Fruit fly (Drosophila melanogaster) whole organism, embryonic: ENCODE results near the gene Stat92E.
A peak's percentile ranks its signal among the peaks of the same experiment; 100 is the strongest.

Experiments
- Ada2b ChIP-seq: fragments of 200-800 bp; sonication (Bioruptor generic); IDR thresholded peaks from 2 replicates; pipeline ENCODE4 v1.3.6; 2022; ENCODE audit warnings: missing biosample characterization, missing genetic modification characterization
- B-H2 ChIP-seq: fragments of 200-800 bp; sonication (Bioruptor generic); optimal IDR thresholded peaks from 2 replicates; lab custom pipeline; 2018; ENCODE audit warnings: missing biosample characterization, mild to moderate bottlenecking, missing genetic modification characterization
- Bgb ChIP-seq: fragments of 200-800 bp; sonication (Bioruptor generic); IDR thresholded peaks from 2 replicates; pipeline ENCODE4 v1.3.6; 2022; ENCODE audit warnings: missing biosample characterization, missing genetic modification characterization; ENCODE audit not compliant: partially characterized antibody
- Blimp-1 ChIP-seq: fragments of 200-800 bp; sonication (Bioruptor generic); optimal IDR thresholded peaks from 3 replicates; lab custom pipeline; 2018; ENCODE audit warnings: missing biosample characterization, missing genetic modification characterization, mild to moderate bottlenecking, moderate library complexity, missing genetic modification reagents
- C15 ChIP-seq: fragments of 200-800 bp; sonication (Bioruptor generic); IDR thresholded peaks from 3 replicates; pipeline ENCODE4 v1.3.6; 2022; ENCODE audit warnings: missing biosample characterization, missing genetic modification characterization
- CG11398 ChIP-seq: fragments of 200-800 bp; sonication (Bioruptor generic); optimal IDR thresholded peaks from 2 replicates; lab custom pipeline; 2016; ENCODE audit warnings: missing biosample characterization, missing genetic modification characterization
- CG12071 ChIP-seq: fragments of 200-800 bp; sonication (Bioruptor generic); optimal IDR thresholded peaks from 3 replicates; lab custom pipeline; 2018; ENCODE audit warnings: missing biosample characterization, mild to moderate bottlenecking, missing genetic modification characterization
- CG14965 ChIP-seq: fragments of 200-800 bp; sonication (Bioruptor generic); optimal IDR thresholded peaks from 2 replicates; lab custom pipeline; 2016; ENCODE audit warnings: missing biosample characterization, missing genetic modification characterization, borderline replicate concordance
- CG15514 ChIP-seq: fragments of 200-800 bp; sonication (Bioruptor generic); optimal IDR thresholded peaks from 3 replicates; lab custom pipeline; 2017; ENCODE audit warnings: missing biosample characterization, missing genetic modification characterization, mild to moderate bottlenecking, moderate library complexity, missing genetic modification reagents
- CG1603 ChIP-seq: fragments of 200-800 bp; sonication (Bioruptor generic); optimal IDR thresholded peaks from 2 replicates; lab custom pipeline; 2019; ENCODE audit warnings: missing biosample characterization, mild to moderate bottlenecking, missing genetic modification characterization, moderate library complexity
- CG17612 ChIP-seq: fragments of 200-800 bp; sonication (Bioruptor generic); IDR thresholded peaks from 2 replicates; pipeline ENCODE4 v1.3.6; 2022; ENCODE audit warnings: missing biosample characterization, missing genetic modification characterization
- CG30403 ChIP-seq: fragments of 200-800 bp; sonication (Bioruptor generic); optimal IDR thresholded peaks from 3 replicates; lab custom pipeline; 2016; ENCODE audit warnings: missing biosample characterization, missing genetic modification characterization
- CG32772 ChIP-seq: fragments of 200-800 bp; sonication (Bioruptor generic); IDR thresholded peaks from 2 replicates; pipeline ENCODE4 v1.3.6; 2022; ENCODE audit warnings: missing biosample characterization, missing genetic modification characterization
- CG3281 ChIP-seq: fragments of 200-800 bp; sonication (Bioruptor generic); optimal IDR thresholded peaks from 3 replicates; lab custom pipeline; 2017; ENCODE audit warnings: missing biosample characterization, mild to moderate bottlenecking, missing genetic modification characterization
- CG3407 ChIP-seq: fragments of 200-800 bp; sonication (Bioruptor generic); optimal IDR thresholded peaks from 2 replicates; lab custom pipeline; 2018; ENCODE audit warnings: missing biosample characterization, mild to moderate bottlenecking, missing genetic modification characterization
- CG34224 ChIP-seq: fragments of 200-800 bp; sonication (Bioruptor generic); IDR thresholded peaks from 3 replicates; pipeline ENCODE4 v1.3.6; 2022; ENCODE audit warnings: missing biosample characterization, missing genetic modification characterization; ENCODE audit not compliant: partially characterized antibody
- CG6813 ChIP-seq: fragments of 200-800 bp; sonication (Bioruptor generic); optimal IDR thresholded peaks from 2 replicates; lab custom pipeline; 2017; ENCODE audit warnings: missing biosample characterization, missing genetic modification characterization, mild to moderate bottlenecking, moderate library complexity, missing genetic modification reagents
- CG7839 ChIP-seq: fragments of 200-800 bp; sonication (Bioruptor generic); optimal IDR thresholded peaks from 3 replicates; lab custom pipeline; 2018; ENCODE audit warnings: missing biosample characterization, mild to moderate bottlenecking, missing genetic modification characterization, moderate library complexity
- CG8478 ChIP-seq: fragments of >200 bp; optimal IDR thresholded peaks from 2 replicates; lab custom pipeline; 2018
- CG8765 ChIP-seq: fragments of 200-800 bp; sonication (Bioruptor generic); IDR thresholded peaks from 2 replicates; pipeline ENCODE4 v1.3.6; 2022; ENCODE audit warnings: missing biosample characterization, missing genetic modification characterization
- CG8944 ChIP-seq: fragments of 200-800 bp; sonication (Bioruptor generic); optimal IDR thresholded peaks from 3 replicates; lab custom pipeline; 2016; ENCODE audit warnings: missing biosample characterization, missing genetic modification characterization
- Dad ChIP-seq: fragments of 200-800 bp; sonication (Bioruptor generic); optimal IDR thresholded peaks from 3 replicates; lab custom pipeline; 2016; ENCODE audit warnings: missing biosample characterization, missing genetic modification characterization
- ERR ChIP-seq: fragments of 200-800 bp; sonication (Bioruptor generic); optimal IDR thresholded peaks from 2 replicates; lab custom pipeline; 2016; ENCODE audit warnings: missing biosample characterization, missing genetic modification characterization
- Hey ChIP-seq: fragments of 200-800 bp; sonication (Bioruptor generic); optimal IDR thresholded peaks from 3 replicates; lab custom pipeline; 2018; ENCODE audit warnings: missing biosample characterization, mild to moderate bottlenecking, missing genetic modification characterization
- Lhr ChIP-seq: fragments of 200-800 bp; sonication (Bioruptor generic); optimal IDR thresholded peaks from 3 replicates; lab custom pipeline; 2017; ENCODE audit warnings: mild to moderate bottlenecking, missing biosample characterization, missing genetic modification reagents, missing genetic modification characterization
- Meics ChIP-seq: fragments of 200-800 bp; sonication (Bioruptor generic); optimal IDR thresholded peaks from 2 replicates; lab custom pipeline; 2017; ENCODE audit warnings: missing biosample characterization, mild to moderate bottlenecking, missing genetic modification characterization
- Six4 ChIP-seq: fragments of 200-800 bp; sonication (Bioruptor generic); optimal IDR thresholded peaks from 2 replicates; lab custom pipeline; 2016; ENCODE audit warnings: missing biosample characterization, missing genetic modification characterization
- Sox102F ChIP-seq: fragments of 200-800 bp; sonication (Bioruptor generic); optimal IDR thresholded peaks from 2 replicates; lab custom pipeline; 2018; ENCODE audit warnings: missing biosample characterization, mild to moderate bottlenecking, missing genetic modification characterization, moderate library complexity
- Taf1 ChIP-seq: fragments of 200-800 bp; sonication (Bioruptor generic); IDR thresholded peaks from 2 replicates; pipeline ENCODE4 v1.3.6; 2022; ENCODE audit warnings: missing biosample characterization, missing genetic modification characterization
- YL-1 ChIP-seq: fragments of 200-800 bp; sonication (Bioruptor generic); optimal IDR thresholded peaks from 3 replicates; lab custom pipeline; 2017; ENCODE audit warnings: missing biosample characterization, mild to moderate bottlenecking, missing genetic modification characterization
- ase ChIP-seq: fragments of 200-800 bp; sonication (Bioruptor generic); IDR thresholded peaks from 3 replicates; pipeline ENCODE4 v1.3.6; 2022; ENCODE audit warnings: missing biosample characterization, missing genetic modification characterization
- ci ChIP-seq: fragments of 200-800 bp; sonication (Bioruptor generic); IDR thresholded peaks from 3 replicates; pipeline ENCODE4 v1.3.6; 2022; ENCODE audit warnings: missing biosample characterization, missing genetic modification characterization
- crc ChIP-seq: fragments of 200-800 bp; sonication (Bioruptor generic); optimal IDR thresholded peaks from 2 replicates; lab custom pipeline; 2016; ENCODE audit warnings: missing biosample characterization, missing genetic modification characterization
- dimm ChIP-seq: fragments of 200-800 bp; sonication (Bioruptor generic); IDR thresholded peaks from 2 replicates; pipeline ENCODE4 v1.3.6; 2022; ENCODE audit warnings: missing biosample characterization, missing genetic modification characterization
- ems ChIP-seq: fragments of 200-800 bp; sonication (Bioruptor generic); optimal IDR thresholded peaks from 3 replicates; lab custom pipeline; 2016; ENCODE audit warnings: missing biosample characterization, missing genetic modification characterization
- fd64A ChIP-seq: fragments of 200-800 bp; sonication (Bioruptor generic); optimal IDR thresholded peaks from 3 replicates; lab custom pipeline; 2018; ENCODE audit warnings: missing biosample characterization, mild to moderate bottlenecking, missing genetic modification characterization
- her ChIP-seq: fragments of 200-800 bp; sonication (Bioruptor generic); optimal IDR thresholded peaks from 2 replicates; lab custom pipeline; 2016; ENCODE audit warnings: missing biosample characterization, missing genetic modification characterization
- kay ChIP-seq: fragments of 200-800 bp; sonication (Bioruptor generic); optimal IDR thresholded peaks from 2 replicates; lab custom pipeline; 2016; ENCODE audit warnings: missing biosample characterization, missing genetic modification characterization
- knrl ChIP-seq: fragments of 200-800 bp; sonication (Bioruptor generic); IDR thresholded peaks from 3 replicates; pipeline ENCODE4 v1.3.6; 2022; ENCODE audit warnings: missing biosample characterization, missing genetic modification characterization; ENCODE audit not compliant: partially characterized antibody
- nau ChIP-seq: fragments of 200-800 bp; sonication (Bioruptor generic); optimal IDR thresholded peaks from 3 replicates; lab custom pipeline; 2017; ENCODE audit warnings: missing biosample characterization, mild to moderate bottlenecking, missing genetic modification characterization, missing genetic modification reagents
- nerfin-2 ChIP-seq: fragments of 200-800 bp; sonication (Bioruptor generic); IDR thresholded peaks from 2 replicates; pipeline ENCODE4 v1.3.6; 2022; ENCODE audit warnings: missing biosample characterization, missing genetic modification characterization; ENCODE audit not compliant: partially characterized antibody
- schlank ChIP-seq: fragments of 200-800 bp; sonication (Bioruptor generic); optimal IDR thresholded peaks from 2 replicates; lab custom pipeline; 2018; ENCODE audit warnings: missing biosample characterization, mild to moderate bottlenecking, missing genetic modification characterization
- shn ChIP-seq: fragments of 200-800 bp; sonication (Bioruptor generic); optimal IDR thresholded peaks from 3 replicates; lab custom pipeline; 2016; ENCODE audit warnings: missing biosample characterization, missing genetic modification characterization
- sima ChIP-seq: fragments of 200-800 bp; sonication (Bioruptor generic); optimal IDR thresholded peaks from 2 replicates; lab custom pipeline; 2016; ENCODE audit warnings: missing biosample characterization, missing genetic modification characterization
- sob ChIP-seq: fragments of 200-800 bp; sonication (Bioruptor generic); IDR thresholded peaks from 2 replicates; pipeline ENCODE4 v1.3.6; 2022; ENCODE audit warnings: missing biosample characterization, missing genetic modification characterization
- ttk ChIP-seq: fragments of 200-800 bp; sonication (Bioruptor generic); IDR thresholded peaks from 2 replicates; pipeline ENCODE4 v2.1.2; 2022; ENCODE audit warnings: missing biosample characterization, missing genetic modification characterization
- tx ChIP-seq: fragments of 200-800 bp; sonication (Bioruptor generic); optimal IDR thresholded peaks from 2 replicates; lab custom pipeline; 2016; ENCODE audit warnings: missing biosample characterization, missing genetic modification characterization
- unc-4 ChIP-seq: fragments of 200-800 bp; sonication (Bioruptor generic); IDR thresholded peaks from 2 replicates; pipeline ENCODE4 v1.3.6; 2022; ENCODE audit warnings: missing biosample characterization, missing genetic modification characterization; ENCODE audit not compliant: partially characterized antibody
- zf30C ChIP-seq: fragments of 200-800 bp; sonication (Bioruptor generic); optimal IDR thresholded peaks from 3 replicates; lab custom pipeline; 2018; ENCODE audit warnings: missing biosample characterization, mild to moderate bottlenecking, missing genetic modification characterization

Stat92E gene

dm6 chr3R:20557415-20558105 is 5.4 kb upstream of the Stat92E start, which contains the start of the genes DPCoAC and CG5180 (continued):
- TF ChIP-seq ttk (GFP tag; lab: Robert Waterston, UW): peak; percentile 24; the same call in 1 of the 2 replicates
- TF ChIP-seq schlank (tag; lab: Kevin White, UChicago): peak; percentile 1
- no peak for TF ChIP-seq sima (GFP tag; lab: Kevin White, UChicago)
- TF ChIP-seq dimm (GFP tag; lab: Robert Waterston, UW): 0 out of 2 replicates have a peak, but pooled peaks have one; percentile 19
- TF ChIP-seq CG17612 (GFP tag; lab: Robert Waterston, UW): peak; percentile 58
- peak; percentile 52 for TF ChIP-seq ERR
- peak; percentile 63 for TF ChIP-seq shn
- TF ChIP-seq Bgb (GFP tag; lab: Robert Waterston, UW): peak; percentile 83
- TF ChIP-seq CG1603 (tag; lab: Kevin White, UChicago): peak; percentile 89
- TF ChIP-seq zf30C: peak; percentile 7
- TF ChIP-seq ci: peak; percentile 76
- TF ChIP-seq CG8765 (GFP tag; lab: Robert Waterston, UW): no peak; the same call in 1 of the 2 replicates
- peak; percentile 7 for TF ChIP-seq Blimp-1 (GFP tag; lab: Kevin White, UChicago)
- peak; percentile 77 for TF ChIP-seq sob (GFP tag; lab: Robert Waterston, UW)
- no peak for TF ChIP-seq fd64A (GFP tag; lab: Kevin White, UChicago)
- TF ChIP-seq nau (GFP tag; lab: Kevin White, UChicago): no peak
- TF ChIP-seq Lhr (GFP tag; lab: Kevin White, UChicago): peak; percentile 84
- TF ChIP-seq tx: peak; percentile 25
- TF ChIP-seq her (GFP tag; lab: Kevin White, UChicago): peak; percentile 51
- TF ChIP-seq CG15514 (GFP tag; lab: Kevin White, UChicago): peak; percentile 93
- TF ChIP-seq Ada2b (GFP tag; lab: Robert Waterston, UW): peak; percentile 71
- TF ChIP-seq Meics (GFP tag; lab: Kevin White, UChicago): peak; percentile 37
- TF ChIP-seq Six4 (GFP tag; lab: Kevin White, UChicago): peak; percentile 60
- peak; percentile 33 for TF ChIP-seq ems (GFP tag; lab: Kevin White, UChicago)
- TF ChIP-seq Dad: peak; percentile 58
- peak; percentile 50 for TF ChIP-seq unc-4 (GFP tag; lab: Robert Waterston, UW)
- TF ChIP-seq C15 (GFP tag; lab: Robert Waterston, UW): no peak
- TF ChIP-seq crc (GFP tag; lab: Kevin White, UChicago): peak; percentile 62
- no peak; the same call in 2 of the 3 replicates for TF ChIP-seq ase (GFP tag; lab: Robert Waterston, UW)
- peak; percentile 50 for TF ChIP-seq CG34224 (GFP tag; lab: Robert Waterston, UW)
- peak; percentile 16 for TF ChIP-seq CG14965 (GFP tag; lab: Kevin White, UChicago)
- no peak for TF ChIP-seq YL-1 (GFP tag; lab: Kevin White, UChicago)
- TF ChIP-seq Taf1 (GFP tag; lab: Robert Waterston, UW): peak; percentile 35; the same call in 1 of the 2 replicates
- no peak for TF ChIP-seq CG3407
- TF ChIP-seq CG11398: peak; percentile 7
- no peak for TF ChIP-seq CG12071 (GFP tag; lab: Kevin White, UChicago)
- TF ChIP-seq Sox102F (GFP tag; lab: Kevin White, UChicago): peak; percentile 48
- peak; percentile 5 for TF ChIP-seq kay (GFP tag; lab: Kevin White, UChicago)
- TF ChIP-seq CG7839: peak; percentile 62
- peak; percentile 59 for TF ChIP-seq CG3281
- no peak for TF ChIP-seq Hey
- TF ChIP-seq knrl (GFP tag; lab: Robert Waterston, UW): peak; percentile 48
- TF ChIP-seq B-H2: peak; percentile 54
- TF ChIP-seq CG6813 (GFP tag; lab: Kevin White, UChicago): no peak
- no peak for TF ChIP-seq CG8478 (lab: Kevin White, UChicago)
- TF ChIP-seq CG8944 (GFP tag; lab: Kevin White, UChicago): peak; percentile 81
- TF ChIP-seq CG32772 (GFP tag; lab: Robert Waterston, UW): peak; percentile 57; the same call in 1 of the 2 replicates
- TF ChIP-seq CG30403 (GFP tag; lab: Kevin White, UChicago): peak; percentile 73
- peak; percentile 61 for TF ChIP-seq nerfin-2 (GFP tag; lab: Robert Waterston, UW)
